Worm (Caenorhabditis elegans): Measurements from ENCODE around the gene srlf-32.

- TF ChIP-seq efl-1 (GFP tag; optimal IDR thresholded peaks at IDR 0.05) = no peak
- TF ChIP-seq ztf-3 (GFP tag; optimal IDR thresholded peaks at IDR 0.05) = no peak
- TF ChIP-seq B0035.1 (tag; optimal IDR thresholded peaks at IDR 0.05) = no peak
Observed at ce11 chrIV:11924092-11924491, 1.7 kb upstream of the srlf-32 start.

Data from whole organism, young adult.